Worm (Caenorhabditis elegans) whole organism, L1 larva: ENCODE data around the gene marg-1.

Experiments
- C04F5.9 ChIP-seq: sonication (generic microtip); optimal IDR thresholded peaks from 2 replicates; lab custom pipeline; 2016; ENCODE audit warnings: missing genetic modification characterization, missing compliant biosample characterization
- C16A3.4 ChIP-seq: fragments of 150-350 bp; optimal IDR thresholded peaks from 2 replicates; lab custom pipeline; 2014; ENCODE audit warnings: missing biosample characterization, missing genetic modification characterization
- Y116A8C.19 ChIP-seq: sonication (generic microtip); optimal IDR thresholded peaks from 2 replicates; lab custom pipeline; 2016; ENCODE audit warnings: missing compliant biosample characterization, missing genetic modification characterization, borderline replicate concordance
- aha-1 ChIP-seq: fragments of 150-350 bp; optimal IDR thresholded peaks from 2 replicates; lab custom pipeline; 2014; ENCODE audit warnings: missing biosample characterization, missing genetic modification characterization
- aly-2 ChIP-seq: fragments of 150-350 bp; optimal IDR thresholded peaks from 2 replicates; lab custom pipeline; 2014; ENCODE audit warnings: missing biosample characterization, missing genetic modification characterization
- ama-1 ChIP-seq: fragments of 150-350 bp; optimal IDR thresholded peaks from 2 replicates; lab custom pipeline; 2014
- ceh-8 ChIP-seq: fragments of 200-800 bp; sonication (Bioruptor generic); optimal IDR thresholded peaks from 2 replicates; lab custom pipeline; 2018; ENCODE audit warnings: mild to moderate bottlenecking, missing genetic modification characterization, moderate library complexity, missing compliant biosample characterization
- ceh-88 ChIP-seq: fragments of 200-800 bp; sonication (Bioruptor generic); IDR thresholded peaks from 2 replicates; pipeline ENCODE4 v1.3.6; 2022; ENCODE audit warnings: missing genetic modification characterization, missing compliant biosample characterization
- ceh-90 ChIP-seq: sonication (generic microtip); optimal IDR thresholded peaks from 2 replicates; lab custom pipeline; 2016; ENCODE audit warnings: missing genetic modification characterization, missing compliant biosample characterization
- ces-1 ChIP-seq: fragments of 150-350 bp; optimal IDR thresholded peaks from 2 replicates; lab custom pipeline; 2014; ENCODE audit warnings: missing biosample characterization, missing genetic modification reagents, missing genetic modification characterization
- dpl-1 ChIP-seq, 3 experiments: fragments of 150-350 bp in 2 of 3; sonication (generic microtip) in 1 of 3; optimal IDR thresholded peaks; 2 replicates each; lab custom pipeline; 2014 to 2017; ENCODE audit warnings: missing biosample characterization in 3 of 3, missing genetic modification characterization in 3 of 3, missing genetic modification reagents in 3 of 3
- dsc-1 ChIP-seq: sonication (generic microtip); optimal IDR thresholded peaks from 2 replicates; lab custom pipeline; 2016; ENCODE audit warnings: mild to moderate bottlenecking, missing genetic modification characterization, missing compliant biosample characterization
- efl-1 ChIP-seq, 4 experiments: fragments of 150-350 bp; optimal IDR thresholded peaks in 3 of 4; peaks in 1 of 4; 1 replicate in 1 of 4; 2 replicates in 3 of 4; lab custom pipeline; 2014; ENCODE audit warnings: missing biosample characterization in 2 of 4, missing genetic modification characterization in 2 of 4, missing genetic modification reagents in 2 of 4
- efl-3 ChIP-seq: fragments of 200-800 bp; sonication (Bioruptor generic); optimal IDR thresholded peaks from 2 replicates; lab custom pipeline; 2018; ENCODE audit warnings: mild to moderate bottlenecking, missing genetic modification characterization, missing compliant biosample characterization
- egl-27 ChIP-seq, 2 experiments: fragments of 150-350 bp in 1 of 2; sonication (generic microtip); optimal IDR thresholded peaks; 3 replicates each; lab custom pipeline; 2017 to 2018; ENCODE audit warnings: missing biosample characterization in 2 of 2, missing genetic modification characterization in 2 of 2, missing genetic modification reagents in 2 of 2
- elt-2 ChIP-seq: sonication (generic microtip); optimal IDR thresholded peaks from 2 replicates; lab custom pipeline; 2016; ENCODE audit warnings: missing genetic modification characterization, mild to moderate bottlenecking, inconsistent platforms, missing compliant biosample characterization, missing genetic modification reagents
- elt-3 ChIP-seq, 6 experiments: fragments of 150-350 bp in 1 of 6; sonication (generic microtip); optimal IDR thresholded peaks; 2 replicates each; lab custom pipeline; 2017 to 2018; ENCODE audit warnings: missing biosample characterization in 6 of 6, missing genetic modification characterization in 6 of 6, inconsistent platforms in 1 of 6
- fkh-10 ChIP-seq: sonication (generic microtip); optimal IDR thresholded peaks from 2 replicates; lab custom pipeline; 2017; ENCODE audit warnings: missing biosample characterization, missing genetic modification reagents, missing genetic modification characterization
- fos-1 ChIP-seq: fragments of 150-350 bp; optimal IDR thresholded peaks from 2 replicates; lab custom pipeline; 2014; ENCODE audit warnings: missing biosample characterization, missing genetic modification characterization
- grh-1 ChIP-seq: fragments of 200-800 bp; sonication (Bioruptor generic); IDR thresholded peaks from 2 replicates; pipeline ENCODE4 v1.3.6; 2022; ENCODE audit warnings: missing genetic modification reagents, missing genetic modification characterization, missing compliant biosample characterization
- hlh-4 ChIP-seq: sonication (generic microtip); optimal IDR thresholded peaks from 2 replicates; lab custom pipeline; 2016; ENCODE audit warnings: mild to moderate bottlenecking, missing genetic modification characterization, missing compliant biosample characterization
- hpl-2 ChIP-seq: fragments of 150-350 bp; optimal IDR thresholded peaks from 2 replicates; lab custom pipeline; 2014; ENCODE audit warnings: missing biosample characterization, missing genetic modification reagents, missing genetic modification characterization
- isw-1 ChIP-seq: fragments of 200-800 bp; sonication (Bioruptor generic); IDR thresholded peaks from 2 replicates; pipeline ENCODE4 v1.3.6; 2022; ENCODE audit warnings: missing genetic modification characterization, missing compliant biosample characterization
- lin-14 ChIP-seq: fragments of 200-800 bp; sonication (Bioruptor generic); optimal IDR thresholded peaks from 2 replicates; lab custom pipeline; 2018; ENCODE audit warnings: mild to moderate bottlenecking, missing genetic modification characterization, moderate library complexity, missing compliant biosample characterization
- lin-15B ChIP-seq: fragments of 150-350 bp; sonication (generic microtip); optimal IDR thresholded peaks from 3 replicates; lab custom pipeline; 2014; ENCODE audit warnings: missing biosample characterization, missing genetic modification characterization
- lin-35 ChIP-seq, 2 experiments: fragments of 150-350 bp; optimal IDR thresholded peaks; 2 replicates each; lab custom pipeline; 2014; ENCODE audit warnings: missing biosample characterization in 2 of 2, missing genetic modification characterization in 2 of 2, missing genetic modification reagents in 2 of 2
- lir-3 ChIP-seq: sonication (generic microtip); optimal IDR thresholded peaks from 2 replicates; lab custom pipeline; 2016; ENCODE audit warnings: mild to moderate bottlenecking, missing genetic modification characterization, moderate library complexity, missing compliant biosample characterization; ENCODE audit not compliant: poor library complexity
- lsy-2 ChIP-seq, 2 experiments: fragments of 150-350 bp; optimal IDR thresholded peaks; 2 replicates each; lab custom pipeline; 2014; ENCODE audit warnings: missing biosample characterization in 2 of 2, missing genetic modification characterization in 2 of 2
- mdl-1 ChIP-seq, 2 experiments: fragments of 150-350 bp; optimal IDR thresholded peaks; 2 replicates each; lab custom pipeline; 2014 to 2017; ENCODE audit warnings: missing biosample characterization in 2 of 2, missing genetic modification characterization in 2 of 2, inconsistent platforms in 1 of 2
- mef-2 ChIP-seq: fragments of 150-350 bp; optimal IDR thresholded peaks from 2 replicates; lab custom pipeline; 2014; ENCODE audit warnings: missing biosample characterization, missing genetic modification characterization
- nhr-11 ChIP-seq: fragments of 150-350 bp; optimal IDR thresholded peaks from 2 replicates; lab custom pipeline; 2014; ENCODE audit warnings: missing biosample characterization, missing genetic modification characterization
- nhr-12 ChIP-seq: sonication (generic microtip); optimal IDR thresholded peaks from 2 replicates; lab custom pipeline; 2017; ENCODE audit warnings: missing biosample characterization, missing genetic modification characterization
- nhr-237 ChIP-seq: fragments of 150-350 bp; optimal IDR thresholded peaks from 2 replicates; lab custom pipeline; 2014; ENCODE audit warnings: missing biosample characterization, missing genetic modification characterization
- nhr-47 ChIP-seq: sonication (generic microtip); optimal IDR thresholded peaks from 2 replicates; lab custom pipeline; 2016; ENCODE audit warnings: mild to moderate bottlenecking, missing genetic modification characterization, moderate library complexity, missing compliant biosample characterization
- nhr-71 ChIP-seq: sonication (generic microtip); optimal IDR thresholded peaks from 2 replicates; lab custom pipeline; 2016; ENCODE audit warnings: mild to moderate bottlenecking, missing genetic modification characterization, moderate library complexity, missing compliant biosample characterization
- nhr-76 ChIP-seq: sonication (generic microtip); optimal IDR thresholded peaks from 2 replicates; lab custom pipeline; 2017; ENCODE audit warnings: missing biosample characterization, missing genetic modification characterization
- nhr-77 ChIP-seq: fragments of 150-350 bp; optimal IDR thresholded peaks from 2 replicates; lab custom pipeline; 2014; ENCODE audit warnings: missing biosample characterization, missing genetic modification characterization
- pax-3 ChIP-seq: fragments of 200-800 bp; sonication (Bioruptor generic); optimal IDR thresholded peaks from 2 replicates; lab custom pipeline; 2018; ENCODE audit warnings: mild to moderate bottlenecking, missing genetic modification characterization, moderate library complexity, missing compliant biosample characterization
- skn-1 ChIP-seq: fragments of 150-350 bp; optimal IDR thresholded peaks from 2 replicates; lab custom pipeline; 2014; ENCODE audit warnings: missing biosample characterization, missing genetic modification characterization
- sox-4 ChIP-seq: sonication (generic microtip); optimal IDR thresholded peaks from 2 replicates; lab custom pipeline; 2016; ENCODE audit warnings: missing genetic modification characterization, missing compliant biosample characterization
- sptf-1 ChIP-seq: fragments of 150-350 bp; optimal IDR thresholded peaks from 2 replicates; lab custom pipeline; 2014; ENCODE audit warnings: missing biosample characterization, missing genetic modification characterization
- swsn-7 ChIP-seq: sonication (generic microtip); optimal IDR thresholded peaks from 2 replicates; lab custom pipeline; 2016; ENCODE audit warnings: missing genetic modification characterization, missing compliant biosample characterization
- tlp-1 ChIP-seq: fragments of 150-350 bp; optimal IDR thresholded peaks from 2 replicates; lab custom pipeline; 2014; ENCODE audit warnings: missing biosample characterization, missing genetic modification characterization
- unc-130 ChIP-seq: fragments of 150-350 bp; optimal IDR thresholded peaks from 2 replicates; lab custom pipeline; 2017; ENCODE audit warnings: missing biosample characterization, missing genetic modification characterization, inconsistent platforms
- unc-30 ChIP-seq: sonication (generic microtip); optimal IDR thresholded peaks from 2 replicates; lab custom pipeline; 2017; ENCODE audit warnings: missing biosample characterization, missing genetic modification characterization
- unc-86 ChIP-seq: sonication (generic microtip); optimal IDR thresholded peaks from 2 replicates; lab custom pipeline; 2016; ENCODE audit warnings: missing genetic modification characterization, missing compliant biosample characterization
- unc-98 ChIP-seq: fragments of 200-800 bp; sonication (Bioruptor generic); IDR thresholded peaks from 2 replicates; pipeline ENCODE4 v1.3.6; 2022; ENCODE audit warnings: missing genetic modification characterization, missing compliant biosample characterization
- vab-15 ChIP-seq: sonication (generic microtip); optimal IDR thresholded peaks from 2 replicates; lab custom pipeline; 2017; ENCODE audit warnings: missing genotype, mild to moderate bottlenecking, missing genetic modification characterization, missing compliant biosample characterization
- xbp-1 ChIP-seq: sonication (generic microtip); optimal IDR thresholded peaks from 2 replicates; lab custom pipeline; 2016; ENCODE audit warnings: missing genetic modification characterization, missing compliant biosample characterization
- ztf-11 ChIP-seq, 2 experiments: sonication (generic microtip); optimal IDR thresholded peaks; 2 replicates each; lab custom pipeline; 2016 to 2017; ENCODE audit warnings: missing genetic modification characterization in 2 of 2, missing biosample characterization in 1 of 2, missing compliant biosample characterization in 1 of 2
- ztf-4 ChIP-seq: fragments of 150-350 bp; optimal IDR thresholded peaks from 2 replicates; lab custom pipeline; 2014; ENCODE audit warnings: missing biosample characterization, missing genetic modification characterization

Gene marg-1

ce11 chrX:3788483-3788882, 7.5 kb upstream of the marg-1 start (continued):
- no peak for TF ChIP-seq tlp-1 (tag; lab: Kevin White, UChicago)
- TF ChIP-seq efl-1 (optimal IDR thresholded peaks at IDR 0.05; lab: Kevin White, UChicago) = peak; percentile 7 to 21
- TF ChIP-seq efl-1 (GFP tag; optimal IDR thresholded peaks at IDR 0.05 in 1 of 2; lab: Kevin White, UChicago) = peak in 1 of 2 experiments; percentile 91
- peak; percentile 80 for TF ChIP-seq C16A3.4
- TF ChIP-seq ztf-4 (tag; lab: Kevin White, UChicago) = peak; percentile 16
- no peak for TF ChIP-seq sptf-1
- no peak for TF ChIP-seq ceh-90 (tag; lab: Kevin White, UChicago)
- peak; percentile 56 for TF ChIP-seq lir-3 (tag; lab: Kevin White, UChicago)
- peak in 1 of 2 experiments; percentile 70 for TF ChIP-seq mdl-1 (tag; optimal IDR thresholded peaks at IDR 0.05; lab: Kevin White, UChicago)
- peak; percentile 73 for TF ChIP-seq grh-1 (GFP tag; lab: Robert Waterston, UW)
- peak; percentile 22 to 70 for TF ChIP-seq lin-35 (GFP tag; optimal IDR thresholded peaks at IDR 0.05; lab: Kevin White, UChicago)
- TF ChIP-seq hlh-4 (tag; lab: Kevin White, UChicago) = no peak
- TF ChIP-seq dpl-1 (GFP tag; optimal IDR thresholded peaks at IDR 0.05; lab: Kevin White, UChicago) = peak in 2 of 3 experiments; percentile 2 to 18
- TF ChIP-seq mef-2 (tag; lab: Kevin White, UChicago) = no peak
- TF ChIP-seq Y116A8C.19 (tag; lab: Kevin White, UChicago) = no peak
- no peak for TF ChIP-seq hpl-2
- no peak for TF ChIP-seq dsc-1 (tag; lab: Kevin White, UChicago)
- TF ChIP-seq swsn-7 = peak; percentile 70
- peak in 4 of 6 experiments; percentile 27 to 79 (median 50) for TF ChIP-seq elt-3 (tag; optimal IDR thresholded peaks at IDR 0.05; lab: Kevin White, UChicago)
- peak; percentile 41 for TF ChIP-seq vab-15 (tag; lab: Kevin White, UChicago)
- TF ChIP-seq ces-1 (GFP tag; lab: Kevin White, UChicago) = no peak
- no peak for TF ChIP-seq ceh-8
- TF ChIP-seq pax-3 (tag; lab: Kevin White, UChicago) = no peak
- no peak for TF ChIP-seq aha-1
- TF ChIP-seq aly-2 (tag; lab: Kevin White, UChicago) = no peak
- peak; percentile 71 for TF ChIP-seq nhr-47 (tag; lab: Kevin White, UChicago)
- TF ChIP-seq efl-3 (GFP tag; lab: Kevin White, UChicago) = peak; percentile 18
- no peak for TF ChIP-seq nhr-11

- TF ChIP-seq nhr-237 (tag; lab: Kevin White, UChicago) (no peak), C04F5.9 (no peak), fos-1 (tag; lab: Kevin White, UChicago) (no peak), elt-2 (tag; lab: Kevin White, UChicago) (no peak), unc-30 (tag; lab: Kevin White, UChicago) (no peak), lsy-2 (tag; optimal IDR thresholded peaks at IDR 0.05; lab: Kevin White, UChicago) (peak; percentile 33 to 53), nhr-76 (tag; lab: Kevin White, UChicago) (no peak), unc-130 (tag; lab: Kevin White, UChicago) (peak; percentile 50), ama-1 (lab: Kevin White, UChicago) (no peak), fkh-10 (no peak), ztf-4 (tag; lab: Kevin White, UChicago) (no peak), skn-1 (tag; lab: Kevin White, UChicago) (no peak), lin-14 (GFP tag; lab: Kevin White, UChicago) (peak; percentile 89), unc-98 (GFP tag; lab: Robert Waterston, UW) (no peak), egl-27 (tag; optimal IDR thresholded peaks at IDR 0.05; lab: Kevin White, UChicago) (no peak), nhr-12 (tag; lab: Kevin White, UChicago) (no peak), ceh-88 (GFP tag; lab: Robert Waterston, UW) (no peak), xbp-1 (tag; lab: Kevin White, UChicago) (peak; percentile 32), lir-3 (tag; lab: Kevin White, UChicago) (no peak), hpl-2 (no peak), isw-1 (GFP tag; lab: Robert Waterston, UW) (no peak), ces-1 (GFP tag; lab: Kevin White, UChicago) (no peak), nhr-71 (tag; lab: Kevin White, UChicago) (peak; percentile 80), unc-86 (tag; lab: Kevin White, UChicago) (no peak), ztf-11 (tag; optimal IDR thresholded peaks at IDR 0.05; lab: Kevin White, UChicago) (peak in 1 of 2 experiments; percentile 11), sox-4 (no peak), aly-2 (tag; lab: Kevin White, UChicago) (no peak), lin-35 (GFP tag; optimal IDR thresholded peaks at IDR 0.05; lab: Kevin White, UChicago) (peak; percentile 34), C16A3.4 (peak; percentile 44), lin-15B (tag; lab: Kevin White, UChicago) (no peak), nhr-77 (tag; lab: Kevin White, UChicago) (no peak)
Measured at ce11 chrX:3787431-3788076, 6.6 kb upstream of the marg-1 start, which contains the start of gene pmpl-1. Gene pmpl-1, plus strand, starts transcription at chrX:3788026.
